Worm (Caenorhabditis elegans): Measurements from ENCODE around the gene trxr-1.

Gene trxr-1

DNA sequence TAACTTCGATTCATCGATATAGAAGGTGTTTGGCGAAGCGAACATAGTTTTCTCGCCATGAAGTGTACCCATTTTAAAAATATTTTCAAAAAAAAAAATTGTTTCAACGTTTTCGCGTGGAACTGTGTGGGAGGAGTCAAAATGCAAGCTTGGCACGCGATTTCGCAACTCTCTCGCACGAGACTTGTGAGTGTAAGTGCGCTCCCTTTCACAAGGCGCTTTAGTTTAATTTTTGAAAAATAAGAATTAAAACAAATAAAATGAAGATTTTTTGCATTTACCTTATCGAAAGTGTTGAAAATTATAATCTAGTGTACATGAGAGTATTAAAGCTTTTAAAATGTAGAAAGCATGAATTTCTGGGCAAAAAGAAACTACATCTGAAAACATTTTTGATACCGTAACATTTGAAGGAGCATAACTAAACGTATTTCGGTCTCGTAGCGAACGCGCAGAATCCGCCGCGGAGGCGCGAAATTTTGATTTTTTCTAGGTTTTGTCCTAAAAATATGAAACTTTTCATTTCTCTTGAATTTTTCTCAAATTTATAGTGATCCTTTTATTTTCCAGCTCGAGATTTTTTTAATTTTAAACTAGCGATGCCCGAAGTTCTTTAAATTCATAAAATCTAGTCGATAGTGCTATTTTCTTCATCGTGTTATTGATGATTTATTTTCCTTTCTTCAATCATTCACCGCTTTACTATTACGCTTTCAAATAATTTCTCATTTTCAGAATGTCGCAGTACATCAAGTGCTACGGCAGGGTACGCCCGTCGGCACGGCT is 27.9 kb downstream of the trxr-1 start, which contains the start of the genes cogc-2 and klp-18:
Gene cogc-2, minus strand, starts transcription at position 105 of the 786 bp plus-strand sequence.
Gene klp-18, plus strand, starts transcription at position 736 of the 786 bp plus-strand sequence.
- TF ChIP-seq ham-2 (GFP tag; optimal IDR thresholded peaks at IDR 0.05) (peak; percentile 7), lin-32 (GFP tag; optimal IDR thresholded peaks at IDR 0.05) (peak; percentile 19), mab-5 (tag; optimal IDR thresholded peaks at IDR 0.05) (peak; percentile 60), pha-4 (tag; optimal IDR thresholded peaks at IDR 0.05) (peak; percentile 44), unc-62 (GFP tag; optimal IDR thresholded peaks at IDR 0.05) (no peak), lsy-2 (tag; optimal IDR thresholded peaks at IDR 0.05) (peak; percentile 75), blmp-1 (tag; optimal IDR thresholded peaks at IDR 0.05) (peak; percentile 60), hlh-1 (tag; optimal IDR thresholded peaks at IDR 0.05) (peak; percentile 73), cnd-1 (tag; optimal IDR thresholded peaks at IDR 0.05) (peak; percentile 5), zip-8 (tag; optimal IDR thresholded peaks at IDR 0.05) (no peak), snpc-4 (tag; optimal IDR thresholded peaks at IDR 0.05) (no peak), ztf-11 (tag; optimal IDR thresholded peaks at IDR 0.05) (peak; percentile 65), ceh-83 (GFP tag; optimal IDR thresholded peaks at IDR 0.05) (no peak), nhr-76 (tag; optimal IDR thresholded peaks at IDR 0.05) (peak; percentile 57), mls-2 (tag; optimal IDR thresholded peaks at IDR 0.05) (peak; percentile 75), ceh-43 (GFP tag; optimal IDR thresholded peaks at IDR 0.05) (peak; percentile 61), bed-3 (GFP tag; optimal IDR thresholded peaks at IDR 0.05) (peak; percentile 78), sptf-1 (tag; optimal IDR thresholded peaks at IDR 0.05) (peak; percentile 86), unc-39 (tag; optimal IDR thresholded peaks at IDR 0.05) (peak; percentile 24), nhr-12 (tag; optimal IDR thresholded peaks at IDR 0.05) (no peak), sem-2 (GFP tag; optimal IDR thresholded peaks at IDR 0.05) (peak; percentile 21), mep-1 (tag; optimal IDR thresholded peaks at IDR 0.05) (peak; percentile 97), nhr-28 (tag; optimal IDR thresholded peaks at IDR 0.05) (no peak), M03D4.4 (tag; optimal IDR thresholded peaks at IDR 0.05) (peak; percentile 69), ces-1 (GFP tag; optimal IDR thresholded peaks at IDR 0.05) (peak; percentile 67), flh-1 (GFP tag; optimal IDR thresholded peaks at IDR 0.05) (no peak), nhr-2 (tag; optimal IDR thresholded peaks at IDR 0.05) (peak; percentile 43), elt-1 (tag; optimal IDR thresholded peaks at IDR 0.05; ENCODE audit: borderline replicate concordance, insufficient read depth) (peak; percentile 45), elt-3 (tag; optimal IDR thresholded peaks at IDR 0.05) (no peak), unc-120 (tag; optimal IDR thresholded peaks at IDR 0.05; ENCODE audit: poor library complexity, severe bottlenecking) (peak; percentile 46), tbx-8 (GFP tag; optimal IDR thresholded peaks at IDR 0.05) (no peak), nhr-237 (tag; optimal IDR thresholded peaks at IDR 0.05) (peak; percentile 84), ceh-39 (tag; optimal IDR thresholded peaks at IDR 0.05) (peak; percentile 24), drap-1 (GFP tag; optimal IDR thresholded peaks at IDR 0.05) (peak; percentile 75), lin-13 (tag; optimal IDR thresholded peaks at IDR 0.05) (peak; percentile 49)

DNA sequence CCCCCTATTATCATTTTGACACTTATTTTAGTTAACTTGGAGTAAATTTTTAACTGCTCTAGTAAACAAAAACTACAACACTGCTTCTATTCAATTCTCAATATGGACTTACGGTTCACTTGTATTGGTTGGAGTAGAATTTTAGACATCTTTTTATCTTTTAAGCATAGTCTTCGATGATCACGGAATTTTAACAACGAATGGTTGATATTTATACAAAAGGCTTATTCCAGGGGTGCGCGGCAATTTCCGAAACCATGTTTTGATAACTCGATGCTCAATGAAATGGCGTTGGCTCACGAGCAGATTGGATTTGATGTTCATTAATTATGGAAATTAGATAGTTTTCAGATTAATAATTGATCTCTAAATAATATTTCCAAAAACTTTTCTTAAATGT is 31.7 kb downstream of the trxr-1 start:
- TF ChIP-seq sptf-1 (tag; optimal IDR thresholded peaks at IDR 0.05) (no peak), unc-120 (tag; optimal IDR thresholded peaks at IDR 0.05; ENCODE audit: poor library complexity, severe bottlenecking) (no peak), tbx-8 (GFP tag; optimal IDR thresholded peaks at IDR 0.05) (no peak), nhr-28 (tag; optimal IDR thresholded peaks at IDR 0.05) (no peak), cnd-1 (tag; optimal IDR thresholded peaks at IDR 0.05) (no peak), zip-8 (tag; optimal IDR thresholded peaks at IDR 0.05) (no peak), ceh-43 (GFP tag; optimal IDR thresholded peaks at IDR 0.05) (no peak), flh-1 (GFP tag; optimal IDR thresholded peaks at IDR 0.05) (no peak), mls-2 (tag; optimal IDR thresholded peaks at IDR 0.05) (no peak), ces-1 (GFP tag; optimal IDR thresholded peaks at IDR 0.05) (no peak), snpc-4 (tag; optimal IDR thresholded peaks at IDR 0.05) (no peak), lsy-2 (tag; optimal IDR thresholded peaks at IDR 0.05) (no peak), elt-3 (tag; optimal IDR thresholded peaks at IDR 0.05) (no peak), ceh-39 (tag; optimal IDR thresholded peaks at IDR 0.05) (no peak), mab-5 (tag; optimal IDR thresholded peaks at IDR 0.05) (no peak), nhr-12 (tag; optimal IDR thresholded peaks at IDR 0.05) (no peak), unc-62 (GFP tag; optimal IDR thresholded peaks at IDR 0.05) (no peak), ztf-11 (tag; optimal IDR thresholded peaks at IDR 0.05) (no peak), M03D4.4 (tag; optimal IDR thresholded peaks at IDR 0.05) (no peak), ham-2 (GFP tag; optimal IDR thresholded peaks at IDR 0.05) (no peak)

All from whole organism, mixed stage, embryonic.